Worm (Caenorhabditis elegans): Measurements from ENCODE around the gene pqn-48.

DNA sequence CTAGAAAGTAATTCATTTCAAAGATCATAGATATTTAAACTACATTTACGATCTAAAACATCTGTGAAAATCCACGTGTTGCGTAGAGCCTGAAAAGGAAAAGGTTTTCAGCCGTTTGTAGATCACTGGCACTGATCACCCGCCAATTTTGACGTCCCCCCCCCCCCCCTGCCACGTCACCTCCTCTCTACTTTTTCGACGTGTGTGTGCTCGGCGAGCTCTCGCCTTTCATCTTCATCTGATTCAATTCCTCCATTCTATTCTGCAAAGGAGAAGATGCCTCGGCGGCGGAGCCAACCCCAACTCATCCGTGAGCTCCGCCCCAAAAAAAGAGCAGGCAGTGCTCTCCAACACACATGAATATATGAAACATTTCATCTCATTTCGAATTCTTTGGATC, 42.5 kb downstream of the pqn-48 start:
- TF ChIP-seq F57A8.1 (GFP tag; optimal IDR thresholded peaks at IDR 0.05) (no peak), pha-4 (tag; optimal IDR thresholded peaks at IDR 0.05) (no peak), fkh-3 (tag; optimal IDR thresholded peaks at IDR 0.05) (no peak)
